Worm (Caenorhabditis elegans) whole organism, late embryonic: ENCODE data around the gene F56C3.4.

ENCODE experiments used
- C08G9.2 ChIP-seq: sonication (generic microtip); optimal IDR thresholded peaks from 2 replicates; lab custom pipeline; 2016; ENCODE audit warnings: mild to moderate bottlenecking, missing genetic modification characterization, moderate library complexity, missing compliant biosample characterization
- F13H6.1 ChIP-seq: sonication (generic microtip); optimal IDR thresholded peaks from 2 replicates; lab custom pipeline; 2016; ENCODE audit warnings: missing genetic modification characterization, missing compliant biosample characterization
- K02D7.2 ChIP-seq: sonication (generic microtip); optimal IDR thresholded peaks from 2 replicates; lab custom pipeline; 2017; ENCODE audit warnings: mild to moderate bottlenecking, missing genetic modification characterization, missing compliant biosample characterization
- ahr-1 ChIP-seq: sonication (generic microtip); optimal IDR thresholded peaks from 2 replicates; lab custom pipeline; 2016; ENCODE audit warnings: missing genetic modification characterization, missing compliant biosample characterization
- ama-1 ChIP-seq: fragments of 150-350 bp; optimal IDR thresholded peaks from 2 replicates; lab custom pipeline; 2014
- ceh-18 ChIP-seq: sonication (generic microtip); optimal IDR thresholded peaks from 2 replicates; lab custom pipeline; 2016; ENCODE audit warnings: missing genetic modification characterization, missing compliant biosample characterization
- ceh-19 ChIP-seq: fragments of 200-800 bp; sonication (Bioruptor generic); optimal IDR thresholded peaks from 2 replicates; lab custom pipeline; 2018; ENCODE audit warnings: mild to moderate bottlenecking, missing genetic modification characterization, missing compliant biosample characterization
- ceh-22 ChIP-seq: sonication (generic microtip); optimal IDR thresholded peaks from 2 replicates; lab custom pipeline; 2017; ENCODE audit warnings: missing biosample characterization, missing genetic modification characterization
- ceh-30 ChIP-seq: fragments of 150-350 bp; optimal IDR thresholded peaks from 2 replicates; lab custom pipeline; 2014; ENCODE audit warnings: missing biosample characterization, missing genetic modification characterization
- ceh-31 ChIP-seq: sonication (generic microtip); optimal IDR thresholded peaks from 2 replicates; lab custom pipeline; 2016; ENCODE audit warnings: missing genetic modification characterization, missing compliant biosample characterization
- ceh-34 ChIP-seq: sonication (generic microtip); optimal IDR thresholded peaks from 2 replicates; lab custom pipeline; 2016; ENCODE audit warnings: mild to moderate bottlenecking, missing genetic modification characterization, missing compliant biosample characterization
- ceh-48 ChIP-seq: sonication (generic microtip); optimal IDR thresholded peaks from 2 replicates; lab custom pipeline; 2016; ENCODE audit warnings: missing genetic modification characterization, inconsistent platforms, missing compliant biosample characterization
- ceh-6 ChIP-seq: fragments of 200-800 bp; sonication (Bioruptor generic); optimal IDR thresholded peaks from 2 replicates; lab custom pipeline; 2018; ENCODE audit warnings: mild to moderate bottlenecking, missing genetic modification characterization, missing compliant biosample characterization
- ceh-9 ChIP-seq: sonication (generic microtip); optimal IDR thresholded peaks from 2 replicates; lab custom pipeline; 2016; ENCODE audit warnings: mild to moderate bottlenecking, missing genetic modification characterization, inconsistent platforms, missing compliant biosample characterization
- dmd-4 ChIP-seq: sonication (generic microtip); optimal IDR thresholded peaks from 2 replicates; lab custom pipeline; 2016; ENCODE audit warnings: borderline replicate concordance, missing genetic modification characterization, missing compliant biosample characterization
- dve-1 ChIP-seq: sonication (generic microtip); optimal IDR thresholded peaks from 2 replicates; lab custom pipeline; 2017; ENCODE audit warnings: antibody characterized with exemption, mild to moderate bottlenecking, missing genetic modification characterization, missing compliant biosample characterization
- elt-4 ChIP-seq: sonication (generic microtip); optimal IDR thresholded peaks from 2 replicates; lab custom pipeline; 2016; ENCODE audit warnings: missing genetic modification characterization, missing compliant biosample characterization
- eyg-1 ChIP-seq: sonication (generic microtip); optimal IDR thresholded peaks from 2 replicates; lab custom pipeline; 2016; ENCODE audit warnings: missing genotype, missing genetic modification characterization, missing compliant biosample characterization
- fax-1 ChIP-seq: sonication (generic microtip); optimal IDR thresholded peaks from 2 replicates; lab custom pipeline; 2016; ENCODE audit warnings: missing genotype, missing genetic modification characterization, missing compliant biosample characterization
- fkh-10 ChIP-seq: fragments of 150-350 bp; optimal IDR thresholded peaks from 2 replicates; lab custom pipeline; 2014; ENCODE audit warnings: missing biosample characterization, missing genetic modification reagents, missing genetic modification characterization
- gmeb-2 ChIP-seq: sonication (generic microtip); optimal IDR thresholded peaks from 2 replicates; lab custom pipeline; 2016; ENCODE audit warnings: missing genetic modification characterization, inconsistent platforms, missing compliant biosample characterization
- hlh-13 ChIP-seq: fragments of 200-800 bp; sonication (Bioruptor generic); optimal IDR thresholded peaks from 2 replicates; lab custom pipeline; 2018; ENCODE audit warnings: mild to moderate bottlenecking, missing genetic modification characterization, missing compliant biosample characterization
- hlh-15 ChIP-seq: sonication (generic microtip); optimal IDR thresholded peaks from 2 replicates; lab custom pipeline; 2016; ENCODE audit warnings: missing genetic modification characterization, missing compliant biosample characterization
- hlh-6 ChIP-seq: sonication (generic microtip); optimal IDR thresholded peaks from 2 replicates; lab custom pipeline; 2016; ENCODE audit warnings: missing genotype, missing genetic modification characterization, missing compliant biosample characterization
- hlh-8 ChIP-seq: sonication (generic microtip); optimal IDR thresholded peaks from 2 replicates; lab custom pipeline; 2016; ENCODE audit warnings: missing genotype, missing genetic modification characterization, missing compliant biosample characterization
- lim-6 ChIP-seq: sonication (generic microtip); optimal IDR thresholded peaks from 2 replicates; lab custom pipeline; 2016; ENCODE audit warnings: missing genetic modification characterization, missing compliant biosample characterization
- lin-11 ChIP-seq: fragments of 200-800 bp; sonication (Bioruptor generic); optimal IDR thresholded peaks from 2 replicates; lab custom pipeline; 2018; ENCODE audit warnings: mild to moderate bottlenecking, missing genetic modification characterization, missing compliant biosample characterization
- madf-2 ChIP-seq: sonication (generic microtip); optimal IDR thresholded peaks from 2 replicates; lab custom pipeline; 2017; ENCODE audit warnings: missing genetic modification characterization, missing compliant biosample characterization
- mec-3 ChIP-seq: sonication (generic microtip); optimal IDR thresholded peaks from 2 replicates; lab custom pipeline; 2016; ENCODE audit warnings: borderline replicate concordance, missing genetic modification characterization, missing compliant biosample characterization
- nfya-1 ChIP-seq: sonication (generic microtip); optimal IDR thresholded peaks from 2 replicates; lab custom pipeline; 2017; ENCODE audit warnings: missing genetic modification characterization, mild to moderate bottlenecking, missing compliant biosample characterization, antibody characterized with exemption, moderate library complexity
- nhr-11 ChIP-seq: fragments of 150-350 bp; optimal IDR thresholded peaks from 2 replicates; lab custom pipeline; 2014; ENCODE audit warnings: missing biosample characterization, missing genetic modification characterization
- nhr-232 ChIP-seq: sonication (generic microtip); optimal IDR thresholded peaks from 2 replicates; lab custom pipeline; 2016; ENCODE audit warnings: missing genetic modification characterization, missing compliant biosample characterization
- npax-4 ChIP-seq: sonication (generic microtip); optimal IDR thresholded peaks from 2 replicates; lab custom pipeline; 2016; ENCODE audit warnings: missing genetic modification characterization, missing compliant biosample characterization
- pag-3 ChIP-seq: sonication (generic microtip); optimal IDR thresholded peaks from 2 replicates; lab custom pipeline; 2016; ENCODE audit warnings: missing compliant biosample characterization, missing genetic modification characterization, borderline replicate concordance
- pax-1 ChIP-seq: fragments of 150-350 bp; optimal IDR thresholded peaks from 2 replicates; lab custom pipeline; 2014; ENCODE audit warnings: missing biosample characterization, missing genetic modification characterization
- pha-4 ChIP-seq: fragments of 150-350 bp; optimal IDR thresholded peaks from 2 replicates; lab custom pipeline; 2018; ENCODE audit warnings: missing biosample characterization, missing genetic modification reagents, missing genetic modification characterization
- pqm-1 ChIP-seq: sonication (generic microtip); optimal IDR thresholded peaks from 2 replicates; lab custom pipeline; 2016; ENCODE audit warnings: missing genetic modification characterization, missing compliant biosample characterization
- pros-1 ChIP-seq: fragments of 150-350 bp; optimal IDR thresholded peaks from 2 replicates; lab custom pipeline; 2014; ENCODE audit warnings: missing biosample characterization, missing genetic modification reagents, missing genetic modification characterization
- ref-2 ChIP-seq: sonication (generic microtip); optimal IDR thresholded peaks from 2 replicates; lab custom pipeline; 2016; ENCODE audit warnings: missing genetic modification characterization, missing compliant biosample characterization
- rnt-1 ChIP-seq: sonication (generic microtip); optimal IDR thresholded peaks from 2 replicates; lab custom pipeline; 2016; ENCODE audit warnings: missing genetic modification characterization, missing compliant biosample characterization
- sdc-2 ChIP-seq: sonication (generic microtip); optimal IDR thresholded peaks from 2 replicates; lab custom pipeline; 2016; ENCODE audit warnings: missing genotype, missing genetic modification characterization, missing compliant biosample characterization
- sox-2 ChIP-seq: fragments of 200-800 bp; sonication (Bioruptor generic); IDR thresholded peaks from 2 replicates; pipeline ENCODE4 v1.3.6; 2022; ENCODE audit warnings: missing genetic modification reagents, missing genetic modification characterization, missing compliant biosample characterization
- sox-4 ChIP-seq: sonication (generic microtip); optimal IDR thresholded peaks from 2 replicates; lab custom pipeline; 2017; ENCODE audit warnings: mild to moderate bottlenecking, missing genetic modification characterization, inconsistent platforms, missing compliant biosample characterization
- syd-9 ChIP-seq: sonication (generic microtip); optimal IDR thresholded peaks from 2 replicates; lab custom pipeline; 2016; ENCODE audit warnings: mild to moderate bottlenecking, missing genetic modification characterization, moderate library complexity, missing compliant biosample characterization
- tbx-7 ChIP-seq: sonication (generic microtip); optimal IDR thresholded peaks from 2 replicates; lab custom pipeline; 2016; ENCODE audit warnings: missing genotype, missing genetic modification characterization, missing compliant biosample characterization
- ttx-3 ChIP-seq: sonication (generic microtip); optimal IDR thresholded peaks from 2 replicates; lab custom pipeline; 2016; ENCODE audit warnings: missing genetic modification reagents, missing genetic modification characterization, missing compliant biosample characterization
- unc-3 ChIP-seq, 2 experiments: fragments of 200-800 bp in 1 of 2; sonication (Bioruptor generic) in 1 of 2; sonication (generic microtip) in 1 of 2; conservative IDR thresholded peaks in 1 of 2; optimal IDR thresholded peaks in 1 of 2; 2 replicates each; pipeline versions ENCODE4 v1.3.6 to Lab custom; 2016 to 2022; ENCODE audit warnings: missing compliant biosample characterization in 2 of 2, missing genetic modification characterization in 2 of 2, missing genetic modification reagents in 1 of 2
- unc-42 ChIP-seq: sonication (generic microtip); optimal IDR thresholded peaks from 2 replicates; lab custom pipeline; 2016; ENCODE audit warnings: missing genotype, missing genetic modification characterization, missing compliant biosample characterization
- unc-55 ChIP-seq: sonication (generic microtip); optimal IDR thresholded peaks from 2 replicates; lab custom pipeline; 2017; ENCODE audit warnings: missing biosample characterization, missing genetic modification reagents, missing genetic modification characterization
- unc-86 ChIP-seq: sonication (generic microtip); optimal IDR thresholded peaks from 2 replicates; lab custom pipeline; 2016; ENCODE audit warnings: missing genetic modification characterization, missing compliant biosample characterization
- zip-5 ChIP-seq: sonication (generic microtip); optimal IDR thresholded peaks from 2 replicates; lab custom pipeline; 2016; ENCODE audit warnings: missing genetic modification characterization, missing compliant biosample characterization

The F56C3.4 gene

ce11 chrX:1358295-1358694 is 2.2 kb downstream of the F56C3.4 start, which contains the start of gene F56C3.3:
F56C3.3 (minus strand) TSS chrX:1358395.
- TF ChIP-seq ceh-6 (GFP tag; lab: Kevin White, UChicago): no peak
- TF ChIP-seq dmd-4 (tag; lab: Kevin White, UChicago): no peak
- TF ChIP-seq unc-55: no peak
- no peak for TF ChIP-seq nhr-232 (tag; lab: Kevin White, UChicago)
- no peak for TF ChIP-seq tbx-7 (tag; lab: Kevin White, UChicago)
- no peak for TF ChIP-seq pqm-1 (tag; lab: Kevin White, UChicago)
- TF ChIP-seq pax-1 (tag; lab: Kevin White, UChicago): no peak
- TF ChIP-seq, all 69 proteins: peak for 0

- TF ChIP-seq F13H6.1 (tag; lab: Kevin White, UChicago) (no peak), ref-2 (tag; lab: Kevin White, UChicago) (peak; percentile 77), hlh-15 (tag; lab: Kevin White, UChicago) (no peak), dve-1 (tag; lab: Kevin White, UChicago) (peak; percentile 88), sdc-2 (tag; lab: Kevin White, UChicago) (peak; percentile 99), C08G9.2 (tag; lab: Kevin White, UChicago) (peak; percentile 56), lin-11 (tag; lab: Kevin White, UChicago) (no peak), unc-42 (tag; lab: Kevin White, UChicago) (peak; percentile 89), K02D7.2 (tag; lab: Kevin White, UChicago) (no peak), pag-3 (tag; lab: Kevin White, UChicago) (no peak), ceh-22 (tag; lab: Kevin White, UChicago) (peak; percentile 72), hlh-13 (GFP tag; lab: Kevin White, UChicago) (no peak), nhr-232 (tag; lab: Kevin White, UChicago) (no peak), nfya-1 (tag; lab: Kevin White, UChicago) (peak; percentile 86), lim-6 (no peak), ahr-1 (tag; lab: Kevin White, UChicago) (no peak), unc-55 (peak; percentile 6), ceh-34 (tag; lab: Kevin White, UChicago) (peak; percentile 62), npax-4 (tag; lab: Kevin White, UChicago) (no peak), eyg-1 (tag; lab: Kevin White, UChicago) (no peak), pha-4 (tag; lab: Kevin White, UChicago) (no peak), madf-2 (tag; lab: Kevin White, UChicago) (peak; percentile 3), ceh-48 (tag; lab: Kevin White, UChicago) (peak; percentile 78), rnt-1 (tag; lab: Kevin White, UChicago) (peak; percentile 76), ttx-3 (tag; lab: Kevin White, UChicago) (peak; percentile 5), unc-3 (GFP tag; conservative IDR thresholded peaks at IDR 0.05; lab: Robert Waterston, UW) (no peak), unc-3 (tag; optimal IDR thresholded peaks at IDR 0.05; lab: Kevin White, UChicago) (no peak), elt-4 (tag; lab: Kevin White, UChicago) (no peak), gmeb-2 (tag; lab: Kevin White, UChicago) (peak; percentile 35), tbx-7 (tag; lab: Kevin White, UChicago) (no peak), ceh-31 (tag; lab: Kevin White, UChicago) (peak; percentile 80), zip-5 (no peak), ceh-18 (tag; lab: Kevin White, UChicago) (peak; percentile 90), hlh-8 (tag; lab: Kevin White, UChicago) (no peak), sox-2 (GFP tag; lab: Robert Waterston, UW) (no peak), mec-3 (tag; lab: Kevin White, UChicago) (no peak), ama-1 (lab: Kevin White, UChicago) (no peak), ceh-6 (GFP tag; lab: Kevin White, UChicago) (peak; percentile 6), fkh-10 (peak; percentile 63), syd-9 (tag; lab: Kevin White, UChicago) (no peak), fax-1 (tag; lab: Kevin White, UChicago) (no peak), ceh-9 (tag; lab: Kevin White, UChicago) (no peak), ceh-19 (no peak), ceh-30 (tag; lab: Kevin White, UChicago) (peak; percentile 76), unc-86 (tag; lab: Kevin White, UChicago) (peak; percentile 34), hlh-6 (tag; lab: Kevin White, UChicago) (no peak), pros-1 (tag; lab: Kevin White, UChicago) (peak; percentile 72), nhr-11 (no peak), sox-4 (no peak)
Measured at ce11 chrX:1344818-1345217, 15.7 kb downstream of the F56C3.4 start.
